Worm (Caenorhabditis elegans) whole organism, L4 larva: ENCODE data around the gene ect-2.

ENCODE experiments used
- Y5F2A.4 ChIP-seq: fragments of 200-800 bp; sonication (Bioruptor generic); optimal IDR thresholded peaks from 2 replicates; lab custom pipeline; 2018; ENCODE audit warnings: mild to moderate bottlenecking, missing genetic modification characterization, missing compliant biosample characterization
- ama-1 ChIP-seq: fragments of 150-350 bp; optimal IDR thresholded peaks from 2 replicates; lab custom pipeline; 2014; ENCODE audit warnings: inconsistent platforms, mixed read lengths
- jun-1 ChIP-seq: fragments of 150-350 bp; optimal IDR thresholded peaks from 2 replicates; lab custom pipeline; 2014; ENCODE audit warnings: missing biosample characterization, missing genetic modification reagents, missing genetic modification characterization
- lin-13 ChIP-seq: fragments of 150-350 bp; optimal IDR thresholded peaks from 2 replicates; lab custom pipeline; 2014; ENCODE audit warnings: missing biosample characterization, missing genetic modification reagents, missing genetic modification characterization
- nhr-10 ChIP-seq: fragments of 150-350 bp; optimal IDR thresholded peaks from 2 replicates; lab custom pipeline; 2014; ENCODE audit warnings: missing biosample characterization, missing genetic modification characterization
- nhr-11 ChIP-seq: fragments of 150-350 bp; optimal IDR thresholded peaks from 2 replicates; lab custom pipeline; 2014; ENCODE audit warnings: missing biosample characterization, missing genetic modification characterization
- nhr-237 ChIP-seq: sonication (generic microtip); optimal IDR thresholded peaks from 2 replicates; lab custom pipeline; 2017; ENCODE audit warnings: missing biosample characterization, missing genetic modification characterization
- pqm-1 ChIP-seq: sonication (generic microtip); optimal IDR thresholded peaks from 2 replicates; lab custom pipeline; 2017; ENCODE audit warnings: missing biosample characterization, missing genetic modification characterization
- snpc-4 ChIP-seq: fragments of 150-350 bp; optimal IDR thresholded peaks from 2 replicates; lab custom pipeline; 2014; ENCODE audit warnings: missing biosample characterization, missing genetic modification characterization
- zip-2 ChIP-seq: fragments of 150-350 bp; optimal IDR thresholded peaks from 2 replicates; lab custom pipeline; 2014; ENCODE audit warnings: missing biosample characterization, missing genetic modification characterization

- TF ChIP-seq pqm-1 (tag; lab: Kevin White, UChicago) (no peak), jun-1 (no peak), snpc-4 (tag; lab: Kevin White, UChicago) (no peak), lin-13 (GFP tag; lab: Kevin White, UChicago) (no peak), ama-1 (lab: Kevin White, UChicago) (no peak), Y5F2A.4 (GFP tag; lab: Kevin White, UChicago) (no peak), zip-2 (tag; lab: Kevin White, UChicago) (no peak), nhr-11 (tag; lab: Kevin White, UChicago) (no peak), nhr-237 (no peak), nhr-10 (no peak)
Measured at ce11 chrII:10796194-10796593, 12.4 kb upstream of the ect-2 start, which contains the start of gene set-14.
